Worm (Caenorhabditis elegans): ENCODE results near the gene str-135.

str-135 gene

DNA sequence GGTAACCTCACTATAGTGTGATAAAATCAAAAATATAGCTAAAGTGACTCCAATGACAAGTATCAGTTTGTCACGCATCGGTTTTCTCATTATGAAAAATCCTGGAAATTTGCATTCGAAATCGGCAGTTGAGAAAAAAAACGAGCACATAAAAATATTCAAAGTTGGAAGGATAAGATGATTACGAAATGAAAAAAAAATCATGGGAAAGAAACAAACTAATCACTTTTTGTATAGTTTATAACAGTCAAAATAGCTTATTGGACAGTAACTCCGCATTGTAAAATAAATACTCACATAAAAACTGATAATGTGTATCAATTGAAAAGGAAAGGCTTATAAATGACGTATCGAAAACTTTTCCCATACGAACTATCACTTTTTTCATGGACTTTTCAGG, 37.9 kb downstream of the str-135 start, which contains the start of gene C16D9.4:
TSS of gene C16D9.4 (minus strand) at position 101 of the 400 bp plus-strand sequence.
- TF ChIP-seq php-3 (GFP tag; IDR thresholded peaks at IDR 0.05) (peak; percentile 33; the same call in 1 of the 2 replicates), R02D3.7 (tag; optimal IDR thresholded peaks at IDR 0.05) (no peak), spr-1 (tag; optimal IDR thresholded peaks at IDR 0.05) (no peak)

DNA sequence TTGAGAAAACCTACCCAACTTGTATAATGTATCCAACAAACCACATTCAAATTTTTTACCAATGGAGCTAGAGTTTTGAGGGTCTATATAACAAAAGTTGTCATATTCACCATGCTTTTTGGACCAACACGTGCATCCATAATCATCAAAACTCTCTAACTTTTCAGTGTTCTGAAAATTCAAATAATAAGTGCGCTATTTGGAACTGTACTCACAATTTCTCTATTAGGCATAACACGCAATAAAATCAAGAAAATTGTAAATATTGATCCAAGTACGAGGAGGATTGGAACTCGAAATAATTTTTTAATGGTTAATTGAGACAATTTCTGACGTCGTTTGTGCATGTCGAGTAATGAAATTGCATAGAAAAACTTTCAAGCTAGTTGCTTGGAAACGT, 40.7 kb downstream of the str-135 start, which contains the start of gene C16D9.3:
TSS of gene C16D9.3 (minus strand) at position 101 of the 400 bp plus-strand sequence.
- TF ChIP-seq lin-1 (GFP tag; IDR thresholded peaks at IDR 0.05) (no peak), hmg-1.1 (GFP tag; IDR thresholded peaks at IDR 0.05) (no peak), dve-1 (tag; optimal IDR thresholded peaks at IDR 0.05; ENCODE audit: insufficient read depth) (no peak), lin-15B (tag; optimal IDR thresholded peaks at IDR 0.05) (no peak)

DNA sequence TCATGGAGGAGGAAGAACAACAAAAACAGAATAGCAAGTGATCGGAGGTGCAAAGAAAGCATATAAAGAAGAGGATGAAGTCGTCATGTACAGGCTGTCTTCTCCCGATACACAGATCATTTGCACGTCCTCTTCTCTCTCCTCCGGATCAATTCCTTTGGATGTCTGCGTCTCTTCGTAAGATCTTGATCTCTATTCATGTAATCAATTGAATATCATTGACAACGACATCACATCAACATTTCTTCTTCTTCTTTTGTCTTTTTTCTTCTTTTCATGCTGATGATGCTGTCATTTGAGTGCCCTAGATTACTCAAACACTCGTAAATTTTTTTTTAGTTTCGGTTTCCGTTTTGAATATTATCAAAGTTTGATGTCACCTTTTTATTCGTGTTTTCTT, 42.4 kb downstream of the str-135 start, which contains the start of gene rol-3:
TSS of gene rol-3 (minus strand) at position 120 of the 400 bp plus-strand sequence.
- TF ChIP-seq nhr-28 (tag; optimal IDR thresholded peaks at IDR 0.05) (peak; percentile 54), hlh-11 (tag; optimal IDR thresholded peaks at IDR 0.05) (peak; percentile 42), pqm-1 (tag; optimal IDR thresholded peaks at IDR 0.05) (no peak)

DNA sequence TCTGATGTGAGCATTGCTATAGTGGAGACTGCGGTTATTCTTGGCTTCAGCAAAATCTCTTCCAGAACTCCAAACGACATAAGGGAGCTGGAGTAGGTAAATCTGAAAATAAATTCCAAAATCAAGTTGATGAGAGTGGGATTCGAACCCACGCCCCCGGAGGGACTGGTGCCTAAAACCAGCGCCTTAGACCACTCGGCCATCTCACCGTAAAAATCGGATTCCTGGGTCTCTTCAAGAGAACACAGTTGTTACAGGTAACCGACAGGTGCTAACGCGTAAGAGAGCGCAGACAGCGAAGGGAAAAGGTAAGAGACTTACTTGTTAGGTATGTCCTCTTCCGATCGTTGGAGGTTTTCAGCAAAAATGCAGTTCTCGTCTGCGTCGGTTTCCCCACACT, 45.3 kb downstream of the str-135 start:
- TF ChIP-seq nhr-42 (GFP tag; IDR thresholded peaks at IDR 0.05) (peak; percentile 39; the same call in 1 of the 2 replicates), ceh-62 (tag; optimal IDR thresholded peaks at IDR 0.05) (no peak), lir-3 (tag; optimal IDR thresholded peaks at IDR 0.05) (peak; percentile 39), nhr-28 (tag; optimal IDR thresholded peaks at IDR 0.05) (peak; percentile 13), nhr-102 (tag; optimal IDR thresholded peaks at IDR 0.05) (peak; percentile 35), F10B5.3 (tag; optimal IDR thresholded peaks at IDR 0.05) (no peak), daf-16 (GFP tag; optimal IDR thresholded peaks at IDR 0.05) (peak in 1 of 2 experiments; percentile 38), daf-16 (tag; optimal IDR thresholded peaks at IDR 0.05) (peak; percentile 45), nhr-41 (GFP tag; IDR thresholded peaks at IDR 0.05) (0 out of 2 replicates have a peak, but pooled peaks have one; percentile 32), dve-1 (tag; optimal IDR thresholded peaks at IDR 0.05; ENCODE audit: insufficient read depth) (peak; percentile 66), rbr-2 (tag; optimal IDR thresholded peaks at IDR 0.05) (peak; percentile 26), zag-1 (tag; optimal IDR thresholded peaks at IDR 0.05) (no peak), vab-7 (GFP tag; IDR thresholded peaks at IDR 0.05) (peak; percentile 41; the same call in 1 of the 2 replicates), hlh-30 (tag; optimal IDR thresholded peaks at IDR 0.05; ENCODE audit: insufficient read depth) (peak; percentile 9), attf-4 (tag; optimal IDR thresholded peaks at IDR 0.05) (no peak), dmd-8 (GFP tag; IDR thresholded peaks at IDR 0.05) (0 out of 2 replicates have a peak, but pooled peaks have one; percentile 32), hmg-1.1 (GFP tag; IDR thresholded peaks at IDR 0.05) (peak; percentile 55), mxl-2 (GFP tag; conservative IDR thresholded peaks at IDR 0.05) (no peak; the same call in 1 of the 2 replicates), gei-8 (GFP tag; optimal IDR thresholded peaks at IDR 0.05) (peak; percentile 18), F26F4.8 (GFP tag; conservative IDR thresholded peaks at IDR 0.05) (0 out of 2 replicates have a peak, but pooled peaks have one; percentile 45), dmd-6 (GFP tag; IDR thresholded peaks at IDR 0.05) (peak; percentile 49; the same call in 1 of the 2 replicates), ZK546.5 (tag; optimal IDR thresholded peaks at IDR 0.05) (no peak), madf-9 (GFP tag; conservative IDR thresholded peaks at IDR 0.05) (0 out of 2 replicates have a peak, but pooled peaks have one; percentile 24), sdz-12 (GFP tag; optimal IDR thresholded peaks at IDR 0.05) (peak; percentile 2), zfp-2 (tag; optimal IDR thresholded peaks at IDR 0.05) (peak; percentile 20), snpc-1.2 (GFP tag; IDR thresholded peaks at IDR 0.05) (peak; percentile 65), lin-13 (GFP tag; optimal IDR thresholded peaks at IDR 0.05) (no peak), nhr-111 (GFP tag; optimal IDR thresholded peaks at IDR 0.05) (peak; percentile 49), snpc-4 (tag; optimal IDR thresholded peaks at IDR 0.05) (peak; percentile 61), Y75B8A.6 (GFP tag; IDR thresholded peaks at IDR 0.05) (no peak), tra-1 (GFP tag; IDR thresholded peaks at IDR 0.05) (no peak), hlh-11 (tag; optimal IDR thresholded peaks at IDR 0.05) (peak; percentile 54), dmd-9 (GFP tag; IDR thresholded peaks at IDR 0.05) (no peak), ceh-28 (tag; optimal IDR thresholded peaks at IDR 0.05) (no peak), pha-4 (GFP tag; IDR thresholded peaks at IDR 0.05) (no peak), pha-4 (tag; optimal IDR thresholded peaks at IDR 0.05) (no peak), aly-2 (tag; optimal IDR thresholded peaks at IDR 0.05) (no peak), lim-7 (GFP tag; IDR thresholded peaks at IDR 0.05) (peak; percentile 70)

Measured in whole organism, L4 larva.